Fruit fly (Drosophila melanogaster) whole organism, embryonic: ENCODE data around the gene Bgb.

Experiments
- Awh ChIP-seq: fragments of 200-800 bp; sonication (Bioruptor generic); IDR thresholded peaks from 2 replicates; pipeline ENCODE4, ENCODE4 v1.3.6; 2022; ENCODE audit warnings: missing biosample characterization, missing genetic modification characterization
- BEAF-32 ChIP-seq: fragments of 200-800 bp; sonication (Bioruptor generic); optimal IDR thresholded peaks from 3 replicates; lab custom pipeline; 2017; ENCODE audit warnings: missing biosample characterization, missing genetic modification characterization, mild to moderate bottlenecking, moderate library complexity, missing genetic modification reagents
- Bgb ChIP-seq: fragments of 200-800 bp; sonication (Bioruptor generic); IDR thresholded peaks from 2 replicates; pipeline ENCODE4 v1.3.6; 2022; ENCODE audit warnings: missing biosample characterization, missing genetic modification characterization; ENCODE audit not compliant: partially characterized antibody
- CG10267 ChIP-seq: fragments of 200-800 bp; sonication (Bioruptor generic); optimal IDR thresholded peaks from 2 replicates; lab custom pipeline; 2018; ENCODE audit warnings: missing biosample characterization, mild to moderate bottlenecking, missing genetic modification characterization, moderate library complexity
- CG14667 ChIP-seq: fragments of 200-800 bp; sonication (Bioruptor generic); IDR thresholded peaks from 2 replicates; pipeline ENCODE4 v1.3.6; 2022; ENCODE audit warnings: missing biosample characterization, missing genetic modification characterization
- CG16863 ChIP-seq: fragments of 200-800 bp; sonication (Bioruptor generic); optimal IDR thresholded peaks from 3 replicates; lab custom pipeline; 2016; ENCODE audit warnings: missing biosample characterization, missing genetic modification characterization
- CG2875 ChIP-seq: fragments of 200-800 bp; sonication (Bioruptor generic); optimal IDR thresholded peaks from 2 replicates; lab custom pipeline; 2017; ENCODE audit warnings: missing biosample characterization, mild to moderate bottlenecking, missing genetic modification characterization, missing genetic modification reagents
- CG3065 ChIP-seq: fragments of 200-800 bp; sonication (Bioruptor generic); optimal IDR thresholded peaks from 2 replicates; lab custom pipeline; 2016; ENCODE audit warnings: missing biosample characterization, missing genetic modification characterization
- CG31388 ChIP-seq: fragments of 200-800 bp; sonication (Bioruptor generic); optimal IDR thresholded peaks from 2 replicates; lab custom pipeline; 2016; ENCODE audit warnings: missing biosample characterization, missing genetic modification characterization
- CG33557 ChIP-seq: fragments of 200-800 bp; sonication (Bioruptor generic); optimal IDR thresholded peaks from 2 replicates; lab custom pipeline; 2019; ENCODE audit warnings: missing biosample characterization, mild to moderate bottlenecking, missing genetic modification characterization, moderate library complexity
- CG4820 ChIP-seq: fragments of 200-800 bp; sonication (Bioruptor generic); optimal IDR thresholded peaks from 3 replicates; lab custom pipeline; 2016; ENCODE audit warnings: missing biosample characterization, missing genetic modification characterization
- CG5245 ChIP-seq: fragments of 200-800 bp; sonication (Bioruptor generic); optimal IDR thresholded peaks from 3 replicates; lab custom pipeline; 2016; ENCODE audit warnings: missing biosample characterization, missing genetic modification characterization
- CG6254 ChIP-seq: fragments of 200-800 bp; sonication (Bioruptor generic); optimal IDR thresholded peaks from 3 replicates; lab custom pipeline; 2017; ENCODE audit warnings: mild to moderate bottlenecking, missing biosample characterization, missing genetic modification reagents, missing genetic modification characterization
- CG6791 ChIP-seq: fragments of 200-800 bp; sonication (Bioruptor generic); IDR thresholded peaks from 3 replicates; pipeline ENCODE4 v1.3.6; 2022; ENCODE audit warnings: missing biosample characterization, missing genetic modification characterization; ENCODE audit not compliant: partially characterized antibody
- CG7372 ChIP-seq: fragments of 200-800 bp; sonication (Bioruptor generic); IDR thresholded peaks from 2 replicates; pipeline ENCODE4 v1.3.6; 2022; ENCODE audit warnings: missing biosample characterization, missing genetic modification characterization
- CG8359 ChIP-seq: fragments of 200-800 bp; sonication (Bioruptor generic); optimal IDR thresholded peaks from 2 replicates; lab custom pipeline; 2017; ENCODE audit warnings: missing biosample characterization, mild to moderate bottlenecking, missing genetic modification characterization, borderline replicate concordance
- CG8765 ChIP-seq: fragments of 200-800 bp; sonication (Bioruptor generic); IDR thresholded peaks from 2 replicates; pipeline ENCODE4 v1.3.6; 2022; ENCODE audit warnings: missing biosample characterization, missing genetic modification characterization
- CG9876 ChIP-seq: fragments of 200-800 bp; sonication (Bioruptor generic); optimal IDR thresholded peaks from 2 replicates; lab custom pipeline; 2016; ENCODE audit warnings: missing biosample characterization, missing genetic modification characterization
- Chrac-16 ChIP-seq: fragments of 200-800 bp; sonication (Bioruptor generic); optimal IDR thresholded peaks from 3 replicates; lab custom pipeline; 2016; ENCODE audit warnings: missing biosample characterization, missing genetic modification characterization
- D ChIP-seq, 2 experiments: fragments of 200-800 bp in 1 of 2; fragments of >200 bp in 1 of 2; sonication (Bioruptor generic) in 1 of 2; optimal IDR thresholded peaks; 2 replicates in 1 of 2; 3 replicates in 1 of 2; lab custom pipeline; 2017; ENCODE audit warnings: mild to moderate bottlenecking in 1 of 2, missing biosample characterization in 1 of 2, missing genetic modification characterization in 1 of 2, missing genetic modification reagents in 1 of 2
- D19A ChIP-seq: fragments of 200-800 bp; optimal IDR thresholded peaks from 3 replicates; lab custom pipeline; 2019; ENCODE audit warnings: missing biosample characterization, mild to moderate bottlenecking, missing genetic modification characterization, moderate library complexity
- Dad ChIP-seq: fragments of 200-800 bp; sonication (Bioruptor generic); optimal IDR thresholded peaks from 3 replicates; lab custom pipeline; 2016; ENCODE audit warnings: missing biosample characterization, missing genetic modification characterization
- Doc3 ChIP-seq: fragments of 200-800 bp; sonication (Bioruptor generic); IDR thresholded peaks from 3 replicates; pipeline ENCODE4 v1.3.6; 2022; ENCODE audit warnings: missing biosample characterization, missing genetic modification characterization; ENCODE audit not compliant: partially characterized antibody
- Ets97D ChIP-seq: fragments of 200-800 bp; sonication (Bioruptor generic); optimal IDR thresholded peaks from 3 replicates; lab custom pipeline; 2016; ENCODE audit warnings: missing biosample characterization, missing genetic modification characterization
- Mad ChIP-seq: fragments of 200-800 bp; sonication (Bioruptor generic); optimal IDR thresholded peaks from 2 replicates; lab custom pipeline; 2016; ENCODE audit warnings: missing biosample characterization, missing genetic modification characterization
- NK7.1 ChIP-seq: fragments of 200-800 bp; sonication (Bioruptor generic); optimal IDR thresholded peaks from 3 replicates; lab custom pipeline; 2016; ENCODE audit warnings: missing biosample characterization, missing genetic modification characterization
- Tbp ChIP-seq: fragments of >200 bp; optimal IDR thresholded peaks from 2 replicates; lab custom pipeline; 2018; ENCODE audit warnings: missing biosample characterization, missing genetic modification characterization
- Usf ChIP-seq: fragments of 200-800 bp; sonication (Bioruptor generic); optimal IDR thresholded peaks from 2 replicates; lab custom pipeline; 2017; ENCODE audit warnings: missing genotype, missing biosample characterization, missing genetic modification characterization
- YL-1 ChIP-seq: fragments of 200-800 bp; sonication (Bioruptor generic); optimal IDR thresholded peaks from 3 replicates; lab custom pipeline; 2017; ENCODE audit warnings: missing biosample characterization, mild to moderate bottlenecking, missing genetic modification characterization
- ac ChIP-seq: fragments of 200-800 bp; sonication (Bioruptor generic); optimal IDR thresholded peaks from 3 replicates; lab custom pipeline; 2017; ENCODE audit warnings: missing biosample characterization, mild to moderate bottlenecking, missing genetic modification characterization
- ash1 ChIP-seq: fragments of 200-800 bp; sonication (Bioruptor generic); optimal IDR thresholded peaks from 2 replicates; lab custom pipeline; 2018; ENCODE audit warnings: missing biosample characterization, mild to moderate bottlenecking, missing genetic modification characterization
- ato ChIP-seq: fragments of 200-800 bp; sonication (Bioruptor generic); IDR thresholded peaks from 2 replicates; pipeline ENCODE4 v1.3.6; 2022; ENCODE audit warnings: missing biosample characterization, missing genetic modification characterization; ENCODE audit not compliant: partially characterized antibody
- ewg ChIP-seq: fragments of 200-800 bp; sonication (Bioruptor generic); optimal IDR thresholded peaks from 3 replicates; lab custom pipeline; 2017; ENCODE audit warnings: mild to moderate bottlenecking, missing biosample characterization, missing genetic modification reagents, missing genetic modification characterization
- exex ChIP-seq: fragments of 200-800 bp; sonication (Bioruptor generic); optimal IDR thresholded peaks from 4 replicates; lab custom pipeline; 2018; ENCODE audit warnings: missing biosample characterization, mild to moderate bottlenecking, missing genetic modification characterization, moderate library complexity
- gcm ChIP-seq: fragments of 200-800 bp; sonication (Bioruptor generic); optimal IDR thresholded peaks from 2 replicates; lab custom pipeline; 2019; ENCODE audit warnings: missing biosample characterization, mild to moderate bottlenecking, missing genetic modification characterization, moderate library complexity
- gcm2 ChIP-seq: fragments of 200-800 bp; sonication (Bioruptor generic); optimal IDR thresholded peaks from 2 replicates; lab custom pipeline; 2016; ENCODE audit warnings: missing biosample characterization, missing genetic modification characterization
- ind ChIP-seq: fragments of 200-800 bp; sonication (Bioruptor generic); optimal IDR thresholded peaks from 3 replicates; lab custom pipeline; 2016; ENCODE audit warnings: missing biosample characterization, missing genetic modification characterization
- lov ChIP-seq, 2 experiments: fragments of 200-800 bp in 1 of 2; fragments of >200 bp in 1 of 2; sonication (Bioruptor generic) in 1 of 2; IDR thresholded peaks in 1 of 2; optimal IDR thresholded peaks in 1 of 2; 2 replicates in 1 of 2; 3 replicates in 1 of 2; pipeline versions ENCODE4 v1.3.6 to Lab custom; 2017 to 2022; ENCODE audit warnings: missing biosample characterization in 1 of 2, missing genetic modification characterization in 1 of 2
- mirr ChIP-seq: fragments of 200-800 bp; sonication (Bioruptor generic); optimal IDR thresholded peaks from 3 replicates; lab custom pipeline; 2018; ENCODE audit warnings: missing biosample characterization, mild to moderate bottlenecking, missing genetic modification characterization
- onecut ChIP-seq: fragments of 200-800 bp; sonication (Bioruptor generic); IDR thresholded peaks from 2 replicates; pipeline ENCODE4 v1.3.6; 2022; ENCODE audit warnings: missing biosample characterization, missing genetic modification characterization
- ranshi ChIP-seq: fragments of 200-800 bp; sonication (Bioruptor generic); IDR thresholded peaks from 2 replicates; pipeline ENCODE4 v1.3.6; 2022; ENCODE audit warnings: missing biosample characterization, missing genetic modification characterization
- tna ChIP-seq: fragments of 200-800 bp; sonication (Bioruptor generic); IDR thresholded peaks from 2 replicates; pipeline ENCODE4 v1.3.6; 2022; ENCODE audit warnings: missing biosample characterization, missing genetic modification characterization; ENCODE audit not compliant: partially characterized antibody
- trem ChIP-seq: fragments of 200-800 bp; optimal IDR thresholded peaks from 3 replicates; lab custom pipeline; 2019; ENCODE audit warnings: missing biosample characterization, mild to moderate bottlenecking, missing genetic modification characterization, moderate library complexity
- unc-4 ChIP-seq: fragments of 200-800 bp; sonication (Bioruptor generic); IDR thresholded peaks from 2 replicates; pipeline ENCODE4 v1.3.6; 2022; ENCODE audit warnings: missing biosample characterization, missing genetic modification characterization; ENCODE audit not compliant: partially characterized antibody
- zen2 ChIP-seq: fragments of 200-800 bp; sonication (Bioruptor generic); IDR thresholded peaks from 3 replicates; pipeline ENCODE4 v1.3.6; 2022; ENCODE audit warnings: missing biosample characterization, missing genetic modification characterization; ENCODE audit not compliant: partially characterized antibody

The Bgb gene

dm6 chr3L:1652700-1653200, 13.2 kb downstream of the Bgb start, which contains the start of the genes CG7970 and Vta1 (continued):
- no peak for TF ChIP-seq gcm2
- no peak for TF ChIP-seq lov (optimal IDR thresholded peaks at IDR 0.05; lab: Kevin White, UChicago)
- no peak for TF ChIP-seq lov (GFP tag; IDR thresholded peaks at IDR 0.05; lab: Robert Waterston, UW)
- TF ChIP-seq Bgb (GFP tag; lab: Robert Waterston, UW) = peak; percentile 27; the same call in 1 of the 2 replicates
- TF ChIP-seq ind (GFP tag; lab: Kevin White, UChicago) = no peak
- no peak for TF ChIP-seq CG14667 (GFP tag; lab: Robert Waterston, UW)
- peak; percentile 32 for TF ChIP-seq trem (tag; lab: Kevin White, UChicago)
- peak; percentile 68 for TF ChIP-seq YL-1 (GFP tag; lab: Kevin White, UChicago)
- TF ChIP-seq CG10267 (tag; lab: Kevin White, UChicago) = peak; percentile 12
- TF ChIP-seq Ets97D (GFP tag; lab: Kevin White, UChicago) = no peak
- TF ChIP-seq D (optimal IDR thresholded peaks at IDR 0.05; lab: Kevin White, UChicago) = peak; percentile 5
- no peak for TF ChIP-seq D (GFP tag; optimal IDR thresholded peaks at IDR 0.05; lab: Kevin White, UChicago)
- TF ChIP-seq BEAF-32 (GFP tag; lab: Kevin White, UChicago) = peak; percentile 8
- no peak for TF ChIP-seq Tbp (GFP tag; lab: Kevin White, UChicago)
- 0 out of 3 replicates have a peak, but pooled peaks have one; percentile 36 for TF ChIP-seq CG6791 (GFP tag; lab: Robert Waterston, UW)

- TF ChIP-seq mirr (GFP tag; lab: Kevin White, UChicago) (peak; percentile 71), CG8765 (GFP tag; lab: Robert Waterston, UW) (no peak), exex (peak; percentile 82), ash1 (GFP tag; lab: Kevin White, UChicago) (no peak), CG16863 (GFP tag; lab: Kevin White, UChicago) (no peak), ato (GFP tag; lab: Robert Waterston, UW) (0 out of 2 replicates have a peak, but pooled peaks have one; percentile 18), CG4820 (GFP tag; lab: Kevin White, UChicago) (no peak), tna (GFP tag; lab: Robert Waterston, UW) (no peak), CG2875 (no peak), CG9876 (GFP tag; lab: Kevin White, UChicago) (no peak), ranshi (GFP tag; lab: Robert Waterston, UW) (no peak)
These were observed 14.2 kb downstream of the Bgb start for dm6 chr3L:1653752-1654151.

dm6 chr3L:1661738-1662370, 22.3 kb downstream of the Bgb start:
- TF ChIP-seq CG31388 (no peak), Bgb (GFP tag; lab: Robert Waterston, UW) (0 out of 2 replicates have a peak, but pooled peaks have one; percentile 24), gcm (GFP tag; lab: Kevin White, UChicago) (no peak), zen2 (GFP tag; lab: Robert Waterston, UW) (peak; percentile 30; the same call in 2 of the 3 replicates), CG3065 (GFP tag; lab: Kevin White, UChicago) (no peak), Usf (GFP tag; lab: Kevin White, UChicago) (no peak), Doc3 (GFP tag; lab: Robert Waterston, UW) (no peak), Awh (no peak), CG8359 (no peak), onecut (peak; percentile 89), CG6254 (GFP tag; lab: Kevin White, UChicago) (no peak), CG5245 (GFP tag; lab: Kevin White, UChicago) (no peak), CG7372 (no peak), unc-4 (GFP tag; lab: Robert Waterston, UW) (0 out of 2 replicates have a peak, but pooled peaks have one; percentile 32), Mad (GFP tag; lab: Kevin White, UChicago) (no peak), Dad (no peak), ac (GFP tag; lab: Kevin White, UChicago) (no peak), D19A (no peak), NK7.1 (no peak), ewg (GFP tag; lab: Kevin White, UChicago) (peak; percentile 94), Chrac-16 (GFP tag; lab: Kevin White, UChicago) (no peak), CG33557 (no peak)
